Worm (Caenorhabditis elegans) whole organism, L1 larva: ENCODE measurements around the gene K11H12.5.

Experiments
- C04F5.9 ChIP-seq: sonication (generic microtip); optimal IDR thresholded peaks from 2 replicates; lab custom pipeline; 2016; ENCODE audit warnings: missing genetic modification characterization, missing compliant biosample characterization
- C16A3.4 ChIP-seq: fragments of 150-350 bp; optimal IDR thresholded peaks from 2 replicates; lab custom pipeline; 2014; ENCODE audit warnings: missing biosample characterization, missing genetic modification characterization
- F16B12.6 ChIP-seq: fragments of 150-350 bp; optimal IDR thresholded peaks from 2 replicates; lab custom pipeline; 2014; ENCODE audit warnings: missing biosample characterization, missing genetic modification characterization
- aly-2 ChIP-seq: fragments of 150-350 bp; optimal IDR thresholded peaks from 2 replicates; lab custom pipeline; 2014; ENCODE audit warnings: missing biosample characterization, missing genetic modification characterization
- blmp-1 ChIP-seq: fragments of 150-350 bp; optimal IDR thresholded peaks from 2 replicates; lab custom pipeline; 2014; ENCODE audit warnings: missing biosample characterization, missing genetic modification characterization
- ceh-63 ChIP-seq: fragments of 200-800 bp; sonication (Bioruptor generic); optimal IDR thresholded peaks from 2 replicates; lab custom pipeline; 2018; ENCODE audit warnings: mild to moderate bottlenecking, missing genetic modification characterization, missing compliant biosample characterization
- ceh-90 ChIP-seq: sonication (generic microtip); optimal IDR thresholded peaks from 2 replicates; lab custom pipeline; 2016; ENCODE audit warnings: missing genetic modification characterization, missing compliant biosample characterization
- ces-1 ChIP-seq: fragments of 150-350 bp; optimal IDR thresholded peaks from 2 replicates; lab custom pipeline; 2014; ENCODE audit warnings: missing biosample characterization, missing genetic modification reagents, missing genetic modification characterization
- dpl-1 ChIP-seq, 3 experiments: fragments of 150-350 bp in 2 of 3; sonication (generic microtip) in 1 of 3; optimal IDR thresholded peaks; 2 replicates each; lab custom pipeline; 2014 to 2017; ENCODE audit warnings: missing biosample characterization in 3 of 3, missing genetic modification characterization in 3 of 3, missing genetic modification reagents in 3 of 3
- efl-1 ChIP-seq, 4 experiments: fragments of 150-350 bp; optimal IDR thresholded peaks in 3 of 4; peaks in 1 of 4; 1 replicate in 1 of 4; 2 replicates in 3 of 4; lab custom pipeline; 2014; ENCODE audit warnings: missing biosample characterization in 2 of 4, missing genetic modification characterization in 2 of 4, missing genetic modification reagents in 2 of 4
- egl-13 ChIP-seq: sonication (generic microtip); optimal IDR thresholded peaks from 2 replicates; lab custom pipeline; 2016; ENCODE audit warnings: missing genotype, missing genetic modification reagents, missing genetic modification characterization, missing compliant biosample characterization
- elt-2 ChIP-seq: sonication (generic microtip); optimal IDR thresholded peaks from 2 replicates; lab custom pipeline; 2016; ENCODE audit warnings: missing genetic modification characterization, mild to moderate bottlenecking, inconsistent platforms, missing compliant biosample characterization, missing genetic modification reagents
- ets-5 ChIP-seq: fragments of 200-800 bp; sonication (Bioruptor generic); IDR thresholded peaks from 2 replicates; pipeline ENCODE4 v1.3.6; 2022; ENCODE audit warnings: missing genetic modification characterization, missing compliant biosample characterization
- fkh-10 ChIP-seq: sonication (generic microtip); optimal IDR thresholded peaks from 2 replicates; lab custom pipeline; 2017; ENCODE audit warnings: missing biosample characterization, missing genetic modification reagents, missing genetic modification characterization
- fkh-8 ChIP-seq: sonication (generic microtip); optimal IDR thresholded peaks from 2 replicates; lab custom pipeline; 2016; ENCODE audit warnings: mild to moderate bottlenecking, missing genetic modification characterization, missing compliant biosample characterization
- fos-1 ChIP-seq: fragments of 150-350 bp; optimal IDR thresholded peaks from 2 replicates; lab custom pipeline; 2014; ENCODE audit warnings: missing biosample characterization, missing genetic modification characterization
- hlh-17 ChIP-seq: fragments of 200-800 bp; sonication (Bioruptor generic); optimal IDR thresholded peaks from 2 replicates; lab custom pipeline; 2018; ENCODE audit warnings: missing genetic modification characterization, mild to moderate bottlenecking, missing compliant biosample characterization, moderate library complexity, borderline replicate concordance
- hlh-4 ChIP-seq: sonication (generic microtip); optimal IDR thresholded peaks from 2 replicates; lab custom pipeline; 2016; ENCODE audit warnings: mild to moderate bottlenecking, missing genetic modification characterization, missing compliant biosample characterization
- isw-1 ChIP-seq: fragments of 200-800 bp; sonication (Bioruptor generic); IDR thresholded peaks from 2 replicates; pipeline ENCODE4 v1.3.6; 2022; ENCODE audit warnings: missing genetic modification characterization, missing compliant biosample characterization
- lin-13 ChIP-seq: fragments of 150-350 bp; optimal IDR thresholded peaks from 2 replicates; lab custom pipeline; 2014; ENCODE audit warnings: missing biosample characterization, missing genetic modification reagents, missing genetic modification characterization
- lin-15B ChIP-seq: fragments of 150-350 bp; sonication (generic microtip); optimal IDR thresholded peaks from 3 replicates; lab custom pipeline; 2014; ENCODE audit warnings: missing biosample characterization, missing genetic modification characterization
- lin-39 ChIP-seq: fragments of 150-350 bp; optimal IDR thresholded peaks from 2 replicates; lab custom pipeline; 2014; ENCODE audit warnings: missing biosample characterization, missing genetic modification reagents, missing genetic modification characterization
- lir-3 ChIP-seq: sonication (generic microtip); optimal IDR thresholded peaks from 2 replicates; lab custom pipeline; 2016; ENCODE audit warnings: mild to moderate bottlenecking, missing genetic modification characterization, moderate library complexity, missing compliant biosample characterization; ENCODE audit not compliant: poor library complexity
- mdl-1 ChIP-seq, 2 experiments: fragments of 150-350 bp; optimal IDR thresholded peaks; 2 replicates each; lab custom pipeline; 2014 to 2017; ENCODE audit warnings: missing biosample characterization in 2 of 2, missing genetic modification characterization in 2 of 2, inconsistent platforms in 1 of 2
- mef-2 ChIP-seq: fragments of 150-350 bp; optimal IDR thresholded peaks from 2 replicates; lab custom pipeline; 2014; ENCODE audit warnings: missing biosample characterization, missing genetic modification characterization
- mep-1 ChIP-seq: fragments of 150-350 bp; optimal IDR thresholded peaks from 2 replicates; lab custom pipeline; 2014; ENCODE audit warnings: missing biosample characterization, missing genetic modification characterization
- nhr-237 ChIP-seq: fragments of 150-350 bp; optimal IDR thresholded peaks from 2 replicates; lab custom pipeline; 2014; ENCODE audit warnings: missing biosample characterization, missing genetic modification characterization
- nhr-76 ChIP-seq: sonication (generic microtip); optimal IDR thresholded peaks from 2 replicates; lab custom pipeline; 2017; ENCODE audit warnings: missing biosample characterization, missing genetic modification characterization
- nhr-77 ChIP-seq: fragments of 150-350 bp; optimal IDR thresholded peaks from 2 replicates; lab custom pipeline; 2014; ENCODE audit warnings: missing biosample characterization, missing genetic modification characterization
- nhr-84 ChIP-seq: sonication (generic microtip); optimal IDR thresholded peaks from 2 replicates; lab custom pipeline; 2017; ENCODE audit warnings: missing biosample characterization, missing genetic modification characterization
- pax-3 ChIP-seq: fragments of 200-800 bp; sonication (Bioruptor generic); optimal IDR thresholded peaks from 2 replicates; lab custom pipeline; 2018; ENCODE audit warnings: mild to moderate bottlenecking, missing genetic modification characterization, moderate library complexity, missing compliant biosample characterization
- pqm-1 ChIP-seq: sonication (generic microtip); optimal IDR thresholded peaks from 3 replicates; lab custom pipeline; 2017; ENCODE audit warnings: missing biosample characterization, missing genetic modification characterization
- rnt-1 ChIP-seq: sonication (generic microtip); optimal IDR thresholded peaks from 2 replicates; lab custom pipeline; 2016; ENCODE audit warnings: mild to moderate bottlenecking, missing genetic modification characterization, moderate library complexity, missing compliant biosample characterization
- skn-1 ChIP-seq: fragments of 150-350 bp; optimal IDR thresholded peaks from 2 replicates; lab custom pipeline; 2014; ENCODE audit warnings: missing biosample characterization, missing genetic modification characterization
- swsn-7 ChIP-seq: sonication (generic microtip); optimal IDR thresholded peaks from 2 replicates; lab custom pipeline; 2016; ENCODE audit warnings: missing genetic modification characterization, missing compliant biosample characterization
- tbx-2 ChIP-seq: sonication (generic microtip); optimal IDR thresholded peaks from 2 replicates; lab custom pipeline; 2016; ENCODE audit warnings: missing genetic modification characterization, missing compliant biosample characterization
- unc-30 ChIP-seq: sonication (generic microtip); optimal IDR thresholded peaks from 2 replicates; lab custom pipeline; 2017; ENCODE audit warnings: missing biosample characterization, missing genetic modification characterization
- unc-62 ChIP-seq: fragments of 150-350 bp; optimal IDR thresholded peaks from 2 replicates; lab custom pipeline; 2014; ENCODE audit warnings: missing biosample characterization, missing genetic modification reagents, missing genetic modification characterization
- unc-86 ChIP-seq: sonication (generic microtip); optimal IDR thresholded peaks from 2 replicates; lab custom pipeline; 2016; ENCODE audit warnings: missing genetic modification characterization, missing compliant biosample characterization
- unc-98 ChIP-seq: fragments of 200-800 bp; sonication (Bioruptor generic); IDR thresholded peaks from 2 replicates; pipeline ENCODE4 v1.3.6; 2022; ENCODE audit warnings: missing genetic modification characterization, missing compliant biosample characterization
- xbp-1 ChIP-seq: sonication (generic microtip); optimal IDR thresholded peaks from 2 replicates; lab custom pipeline; 2016; ENCODE audit warnings: missing genetic modification characterization, missing compliant biosample characterization
- zag-1 ChIP-seq: fragments of 150-350 bp; optimal IDR thresholded peaks from 2 replicates; lab custom pipeline; 2014; ENCODE audit warnings: missing biosample characterization, missing genetic modification characterization
- zip-4 ChIP-seq: fragments of 200-800 bp; sonication (Bioruptor generic); optimal IDR thresholded peaks from 2 replicates; lab custom pipeline; 2018; ENCODE audit warnings: mild to moderate bottlenecking, missing genetic modification characterization, moderate library complexity, missing compliant biosample characterization
- ztf-11 ChIP-seq, 2 experiments: sonication (generic microtip); optimal IDR thresholded peaks; 2 replicates each; lab custom pipeline; 2016 to 2017; ENCODE audit warnings: missing genetic modification characterization in 2 of 2, missing biosample characterization in 1 of 2, missing compliant biosample characterization in 1 of 2
- ztf-4 ChIP-seq: fragments of 150-350 bp; optimal IDR thresholded peaks from 2 replicates; lab custom pipeline; 2014; ENCODE audit warnings: missing biosample characterization, missing genetic modification characterization

K11H12.5 gene

ce11 chrIV:654526-655440 is 21.6 kb upstream of the K11H12.5 start, which contains the start of the genes rpl-15 and K11H12.8 (continued):
- TF ChIP-seq pax-3 (tag; lab: Kevin White, UChicago) (peak; percentile 100), nhr-77 (tag; lab: Kevin White, UChicago) (peak; percentile 100), unc-86 (tag; lab: Kevin White, UChicago) (peak; percentile 99), egl-13 (tag; lab: Kevin White, UChicago) (peak; percentile 100), fkh-8 (tag; lab: Kevin White, UChicago) (peak; percentile 100), ces-1 (peak; percentile 82), dpl-1 (GFP tag; optimal IDR thresholded peaks at IDR 0.05; lab: Kevin White, UChicago) (peak; percentile 93 to 95 (median 94))

ce11 chrIV:657046-657445 is 19.3 kb upstream of the K11H12.5 start:
- TF ChIP-seq ceh-90 (tag; lab: Kevin White, UChicago) (no peak), ztf-11 (tag; optimal IDR thresholded peaks at IDR 0.05; lab: Kevin White, UChicago) (no peak), unc-98 (GFP tag; lab: Robert Waterston, UW) (no peak), egl-13 (tag; lab: Kevin White, UChicago) (no peak), mep-1 (tag; lab: Kevin White, UChicago) (no peak), tbx-2 (no peak), hlh-17 (GFP tag; lab: Kevin White, UChicago) (no peak), mdl-1 (tag; optimal IDR thresholded peaks at IDR 0.05; lab: Kevin White, UChicago) (no peak), fkh-8 (tag; lab: Kevin White, UChicago) (no peak), unc-30 (tag; lab: Kevin White, UChicago) (no peak), efl-1 (optimal IDR thresholded peaks at IDR 0.05; lab: Kevin White, UChicago) (no peak), efl-1 (GFP tag; optimal IDR thresholded peaks at IDR 0.05 in 1 of 2; lab: Kevin White, UChicago) (no peak), isw-1 (no peak), pax-3 (tag; lab: Kevin White, UChicago) (no peak), lir-3 (tag; lab: Kevin White, UChicago) (no peak), fos-1 (tag; lab: Kevin White, UChicago) (no peak), pqm-1 (tag; lab: Kevin White, UChicago) (no peak), ces-1 (no peak)

DNA sequence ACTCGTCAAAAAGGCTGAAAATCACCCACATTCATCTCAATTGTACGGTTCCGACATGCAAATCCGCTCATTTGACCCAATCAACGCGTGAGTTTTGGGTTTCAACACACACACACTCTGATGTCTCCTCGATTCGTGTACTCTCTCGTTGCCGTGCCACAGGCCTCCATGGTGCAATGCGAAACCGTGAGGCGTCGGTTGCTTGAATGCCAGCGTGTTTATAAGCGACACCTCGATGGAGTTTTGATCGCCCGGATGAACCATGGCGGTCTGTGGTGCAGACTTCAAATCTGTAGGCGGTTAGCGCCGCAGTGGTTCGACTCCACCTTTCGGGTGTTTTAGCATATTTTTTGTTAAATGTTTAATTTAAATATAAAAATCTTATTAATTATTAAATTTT is 18.4 kb upstream of the K11H12.5 start:
- TF ChIP-seq fkh-8 (tag; lab: Kevin White, UChicago) (peak; percentile 59), elt-2 (tag; lab: Kevin White, UChicago) (no peak), ceh-63 (GFP tag; lab: Kevin White, UChicago) (no peak), nhr-237 (tag; lab: Kevin White, UChicago) (no peak), skn-1 (peak; percentile 35), lin-39 (tag; lab: Kevin White, UChicago) (peak; percentile 53), ztf-4 (tag; lab: Kevin White, UChicago) (peak; percentile 49), C16A3.4 (tag; lab: Kevin White, UChicago) (peak; percentile 64), blmp-1 (tag; lab: Kevin White, UChicago) (no peak), nhr-84 (tag; lab: Kevin White, UChicago) (no peak), mdl-1 (tag; optimal IDR thresholded peaks at IDR 0.05; lab: Kevin White, UChicago) (peak in 1 of 2 experiments; percentile 52), rnt-1 (peak; percentile 94), mep-1 (tag; lab: Kevin White, UChicago) (peak; percentile 65), zag-1 (tag; lab: Kevin White, UChicago) (no peak), zip-4 (GFP tag; lab: Kevin White, UChicago) (peak; percentile 63), hlh-4 (tag; lab: Kevin White, UChicago) (no peak), unc-30 (tag; lab: Kevin White, UChicago) (no peak), swsn-7 (peak; percentile 88), xbp-1 (peak; percentile 75), mef-2 (tag; lab: Kevin White, UChicago) (no peak), F16B12.6 (tag; lab: Kevin White, UChicago) (peak; percentile 27), ets-5 (GFP tag; lab: Robert Waterston, UW) (no peak), unc-62 (GFP tag; lab: Kevin White, UChicago) (no peak), efl-1 (optimal IDR thresholded peaks at IDR 0.05; lab: Kevin White, UChicago) (peak; percentile 64 to 75), efl-1 (GFP tag; optimal IDR thresholded peaks at IDR 0.05 in 1 of 2; lab: Kevin White, UChicago) (peak; percentile 55 to 97), lin-13 (peak; percentile 58), unc-98 (GFP tag; lab: Robert Waterston, UW) (peak; percentile 54; the same call in 1 of the 2 replicates), aly-2 (peak; percentile 4), dpl-1 (GFP tag; optimal IDR thresholded peaks at IDR 0.05; lab: Kevin White, UChicago) (peak; percentile 45 to 56 (median 47)), lin-15B (peak; percentile 22), ztf-11 (tag; optimal IDR thresholded peaks at IDR 0.05; lab: Kevin White, UChicago) (peak in 1 of 2 experiments; percentile 29), C04F5.9 (tag; lab: Kevin White, UChicago) (peak; percentile 59), fkh-10 (no peak), nhr-76 (tag; lab: Kevin White, UChicago) (no peak)
